Fruit fly (Drosophila melanogaster): ENCODE data around the gene CG42554.

Gene CG42554

dm6 chr3L:832897-833857, 2.3 kb upstream of the CG42554 start, which contains the start of gene Sf3b3:
TSS of gene Sf3b3 (minus strand) at chr3L:833385.
- TF ChIP-seq tai (GFP tag; optimal IDR thresholded peaks at IDR 0.05) (no peak), Rel (GFP tag; optimal IDR thresholded peaks at IDR 0.05) (no peak), Rel (tag; optimal IDR thresholded peaks at IDR 0.05) (peak; percentile 28), dsf (GFP tag; optimal IDR thresholded peaks at IDR 0.05; ENCODE audit: borderline replicate concordance) (no peak), psq (GFP tag; optimal IDR thresholded peaks at IDR 0.05) (no peak), h (GFP tag; optimal IDR thresholded peaks at IDR 0.05) (no peak), HLH106 (tag; optimal IDR thresholded peaks at IDR 0.05) (peak; percentile 46), Dif (GFP tag; optimal IDR thresholded peaks at IDR 0.05; ENCODE audit: partially characterized antibody) (no peak), Sp1 (GFP tag; optimal IDR thresholded peaks at IDR 0.05) (peak; percentile 29), Dfd (GFP tag; optimal IDR thresholded peaks at IDR 0.05) (no peak), Myc (optimal IDR thresholded peaks at IDR 0.05) (peak; percentile 45), Jra (GFP tag; optimal IDR thresholded peaks at IDR 0.05) (no peak), rgr (GFP tag; optimal IDR thresholded peaks at IDR 0.05) (no peak), GATAd (GFP tag; optimal IDR thresholded peaks at IDR 0.05) (no peak), CG32264 (GFP tag; optimal IDR thresholded peaks at IDR 0.05) (no peak), CG9705 (GFP tag; optimal IDR thresholded peaks at IDR 0.05) (peak; percentile 13), fru (GFP tag; optimal IDR thresholded peaks at IDR 0.05) (no peak), usp (GFP tag; optimal IDR thresholded peaks at IDR 0.05) (no peak), Vsx2 (GFP tag; optimal IDR thresholded peaks at IDR 0.05; ENCODE audit: partially characterized antibody) (no peak), woc (GFP tag; optimal IDR thresholded peaks at IDR 0.05) (peak; percentile 57), lola (GFP tag; optimal IDR thresholded peaks at IDR 0.05) (no peak), Hr83 (GFP tag; optimal IDR thresholded peaks at IDR 0.05; ENCODE audit: poor library complexity, severe bottlenecking) (no peak), brk (GFP tag; optimal IDR thresholded peaks at IDR 0.05) (no peak), OdsH (GFP tag; optimal IDR thresholded peaks at IDR 0.05) (peak; percentile 5), Hr78 (GFP tag; optimal IDR thresholded peaks at IDR 0.05) (no peak), jim (GFP tag; optimal IDR thresholded peaks at IDR 0.05) (no peak), foxo (GFP tag; optimal IDR thresholded peaks at IDR 0.05) (peak in 1 of 2 experiments; percentile 25), br (GFP tag; optimal IDR thresholded peaks at IDR 0.05) (no peak), dl (GFP tag; optimal IDR thresholded peaks at IDR 0.05; ENCODE audit: insufficient read depth in 1 of 2, partially characterized antibody in 2 of 2) (no peak), Mio (GFP tag; optimal IDR thresholded peaks at IDR 0.05) (no peak), Hnf4 (GFP tag; optimal IDR thresholded peaks at IDR 0.05) (peak; percentile 26)

dm6 chr3L:833878-834277, 1.6 kb upstream of the CG42554 start, which contains the start of gene CG42553:
TSS of gene CG42553 (plus strand) at chr3L:834093.
- TF ChIP-seq br (GFP tag; optimal IDR thresholded peaks at IDR 0.05) (no peak), ey (GFP tag; optimal IDR thresholded peaks at IDR 0.05) (no peak), jim (GFP tag; optimal IDR thresholded peaks at IDR 0.05) (no peak), Hr83 (GFP tag; optimal IDR thresholded peaks at IDR 0.05; ENCODE audit: poor library complexity, severe bottlenecking) (peak; percentile 20), psq (GFP tag; optimal IDR thresholded peaks at IDR 0.05) (no peak), lola (GFP tag; optimal IDR thresholded peaks at IDR 0.05) (no peak), Vsx2 (GFP tag; optimal IDR thresholded peaks at IDR 0.05; ENCODE audit: partially characterized antibody) (no peak), h (GFP tag; optimal IDR thresholded peaks at IDR 0.05) (no peak), CrebA (GFP tag; optimal IDR thresholded peaks at IDR 0.05; ENCODE audit: borderline replicate concordance) (no peak), woc (GFP tag; optimal IDR thresholded peaks at IDR 0.05) (peak; percentile 78), Hnf4 (GFP tag; optimal IDR thresholded peaks at IDR 0.05) (peak; percentile 13), usp (GFP tag; optimal IDR thresholded peaks at IDR 0.05) (no peak), Dif (GFP tag; optimal IDR thresholded peaks at IDR 0.05; ENCODE audit: partially characterized antibody) (no peak), Rel (GFP tag; optimal IDR thresholded peaks at IDR 0.05) (no peak), Rel (tag; optimal IDR thresholded peaks at IDR 0.05) (peak; percentile 7), HLH106 (tag; optimal IDR thresholded peaks at IDR 0.05) (no peak)

- no peak for TF ChIP-seq usp (GFP tag; optimal IDR thresholded peaks at IDR 0.05)
- no peak for TF ChIP-seq N (GFP tag; optimal IDR thresholded peaks at IDR 0.05)
- no peak for TF ChIP-seq Abd-B (GFP tag; optimal IDR thresholded peaks at IDR 0.05)
- TF ChIP-seq Mio (GFP tag; optimal IDR thresholded peaks at IDR 0.05) = peak; percentile 61
- TF ChIP-seq Hnf4 (GFP tag; optimal IDR thresholded peaks at IDR 0.05) = peak; percentile 93
- TF ChIP-seq Dfd (GFP tag; optimal IDR thresholded peaks at IDR 0.05) = no peak
- TF ChIP-seq CG9705 (GFP tag; optimal IDR thresholded peaks at IDR 0.05) = peak; percentile 90
- TF ChIP-seq tai (GFP tag; optimal IDR thresholded peaks at IDR 0.05) = no peak
- TF ChIP-seq h (GFP tag; optimal IDR thresholded peaks at IDR 0.05) = peak; percentile 95
- peak; percentile 79 for TF ChIP-seq dmrt93B (GFP tag; optimal IDR thresholded peaks at IDR 0.05)
- TF ChIP-seq Hr78 (GFP tag; optimal IDR thresholded peaks at IDR 0.05) = no peak
- TF ChIP-seq pan (optimal IDR thresholded peaks at IDR 0.05) = no peak
- TF ChIP-seq psq (GFP tag; optimal IDR thresholded peaks at IDR 0.05) = peak; percentile 84
- peak; percentile 81 for TF ChIP-seq Myc (optimal IDR thresholded peaks at IDR 0.05)
- no peak for TF ChIP-seq dl (GFP tag; optimal IDR thresholded peaks at IDR 0.05; ENCODE audit: insufficient read depth in 1 of 2, partially characterized antibody in 2 of 2)
- TF ChIP-seq Hr83 (GFP tag; optimal IDR thresholded peaks at IDR 0.05; ENCODE audit: poor library complexity, severe bottlenecking) = peak; percentile 85
- peak; percentile 47 for TF ChIP-seq jim (GFP tag; optimal IDR thresholded peaks at IDR 0.05)
- TF ChIP-seq dsf (GFP tag; optimal IDR thresholded peaks at IDR 0.05; ENCODE audit: borderline replicate concordance) = peak; percentile 78
- TF ChIP-seq CG32264 (GFP tag; optimal IDR thresholded peaks at IDR 0.05) = peak; percentile 71
- peak; percentile 92 for TF ChIP-seq br (GFP tag; optimal IDR thresholded peaks at IDR 0.05)
- peak; percentile 93 for TF ChIP-seq HLH106 (tag; optimal IDR thresholded peaks at IDR 0.05)
- no peak for TF ChIP-seq brk (GFP tag; optimal IDR thresholded peaks at IDR 0.05)
- no peak for TF ChIP-seq Rel (GFP tag; optimal IDR thresholded peaks at IDR 0.05)
- peak; percentile 75 for TF ChIP-seq Rel (tag; optimal IDR thresholded peaks at IDR 0.05)
- TF ChIP-seq fru (GFP tag; optimal IDR thresholded peaks at IDR 0.05) = peak; percentile 94
- no peak for TF ChIP-seq GATAd (GFP tag; optimal IDR thresholded peaks at IDR 0.05)
- TF ChIP-seq sage (GFP tag; optimal IDR thresholded peaks at IDR 0.05) = no peak
- TF ChIP-seq rgr (GFP tag; optimal IDR thresholded peaks at IDR 0.05) = peak; percentile 94
Measured at dm6 chr3L:837552-838187, 2.2 kb downstream of the CG42554 start, which contains the start of the genes CG13901 and CG13887. TSS of gene CG13901 (minus strand) at chr3L:837821. TSS of gene CG13887 (plus strand) at chr3L:837861.

Data from whole organism, wandering third instar larva.